Fruit fly (Drosophila melanogaster) whole organism, embryonic: ENCODE data around the gene Spn88Ea.

Experiments used
- Antp ChIP-seq: fragments of 200-800 bp; sonication (Bioruptor generic); optimal IDR thresholded peaks from 3 replicates; lab custom pipeline; 2016; ENCODE audit warnings: missing biosample characterization, missing genetic modification characterization
- Atf-2 ChIP-seq: fragments of 200-800 bp; sonication (Bioruptor generic); optimal IDR thresholded peaks from 2 replicates; lab custom pipeline; 2016; ENCODE audit warnings: missing biosample characterization, missing genetic modification characterization
- Bgb ChIP-seq: fragments of 200-800 bp; sonication (Bioruptor generic); IDR thresholded peaks from 2 replicates; pipeline ENCODE4 v1.3.6; 2022; ENCODE audit warnings: missing biosample characterization, missing genetic modification characterization; ENCODE audit not compliant: partially characterized antibody
- Bteb2 ChIP-seq: fragments of 200-800 bp; sonication (Bioruptor generic); optimal IDR thresholded peaks from 2 replicates; lab custom pipeline; 2016; ENCODE audit warnings: missing biosample characterization, missing genetic modification characterization
- CG10274 ChIP-seq: fragments of 200-800 bp; sonication (Bioruptor generic); optimal IDR thresholded peaks from 3 replicates; lab custom pipeline; 2017; ENCODE audit warnings: missing biosample characterization, mild to moderate bottlenecking, missing genetic modification characterization
- CG10979 ChIP-seq: fragments of 200-800 bp; sonication (Bioruptor generic); optimal IDR thresholded peaks from 2 replicates; lab custom pipeline; 2018; ENCODE audit warnings: missing biosample characterization, mild to moderate bottlenecking, missing genetic modification characterization, moderate library complexity
- CG11085 ChIP-seq: fragments of 200-800 bp; sonication (Bioruptor generic); IDR thresholded peaks from 2 replicates; pipeline ENCODE4 v1.3.6; 2022; ENCODE audit warnings: missing biosample characterization, missing genetic modification characterization
- CG11560 ChIP-seq: fragments of 200-800 bp; sonication (Bioruptor generic); IDR thresholded peaks from 3 replicates; pipeline ENCODE4 v1.3.6; 2022; ENCODE audit warnings: missing biosample characterization, missing genetic modification characterization
- CG12299 ChIP-seq: fragments of 200-800 bp; sonication (Bioruptor generic); optimal IDR thresholded peaks from 2 replicates; lab custom pipeline; 2018; ENCODE audit warnings: missing biosample characterization, mild to moderate bottlenecking, missing genetic modification characterization
- CG12744 ChIP-seq: fragments of 200-800 bp; sonication (Bioruptor generic); optimal IDR thresholded peaks from 2 replicates; lab custom pipeline; 2016; ENCODE audit warnings: missing biosample characterization, missing genetic modification characterization
- CG15073 ChIP-seq: fragments of 200-800 bp; sonication (Bioruptor generic); optimal IDR thresholded peaks from 2 replicates; lab custom pipeline; 2016; ENCODE audit warnings: missing biosample characterization, missing genetic modification characterization
- CG17186 ChIP-seq: fragments of 200-800 bp; sonication (Bioruptor generic); optimal IDR thresholded peaks from 3 replicates; lab custom pipeline; 2017; ENCODE audit warnings: missing biosample characterization, missing genetic modification reagents, missing genetic modification characterization
- CG2199 ChIP-seq: fragments of 200-800 bp; sonication (Bioruptor generic); IDR thresholded peaks from 3 replicates; pipeline ENCODE4 v1.3.6; 2022; ENCODE audit warnings: missing biosample characterization, missing genetic modification characterization
- CG30431 ChIP-seq: fragments of 200-800 bp; sonication (Bioruptor generic); optimal IDR thresholded peaks from 2 replicates; lab custom pipeline; 2017; ENCODE audit warnings: missing biosample characterization, missing genetic modification characterization
- CG32772 ChIP-seq: fragments of 200-800 bp; sonication (Bioruptor generic); IDR thresholded peaks from 2 replicates; pipeline ENCODE4 v1.3.6; 2022; ENCODE audit warnings: missing biosample characterization, missing genetic modification characterization
- CG4282 ChIP-seq: fragments of 200-800 bp; sonication (Bioruptor generic); optimal IDR thresholded peaks from 2 replicates; lab custom pipeline; 2016; ENCODE audit warnings: missing biosample characterization, missing genetic modification characterization
- CG4360 ChIP-seq: fragments of 200-800 bp; sonication (Bioruptor generic); IDR thresholded peaks from 2 replicates; pipeline ENCODE4 v1.3.6; 2022; ENCODE audit warnings: missing biosample characterization, missing genetic modification characterization
- CG4854 ChIP-seq: fragments of 200-800 bp; sonication (Bioruptor generic); optimal IDR thresholded peaks from 2 replicates; lab custom pipeline; 2016; ENCODE audit warnings: missing biosample characterization, missing genetic modification characterization, inconsistent platforms
- CG5245 ChIP-seq: fragments of 200-800 bp; sonication (Bioruptor generic); optimal IDR thresholded peaks from 3 replicates; lab custom pipeline; 2016; ENCODE audit warnings: missing biosample characterization, missing genetic modification characterization
- CG7271 ChIP-seq: fragments of 200-800 bp; sonication (Bioruptor generic); optimal IDR thresholded peaks from 2 replicates; lab custom pipeline; 2018; ENCODE audit warnings: missing biosample characterization, mild to moderate bottlenecking, missing genetic modification characterization, moderate library complexity
- CG7357 ChIP-seq: fragments of 200-800 bp; sonication (Bioruptor generic); IDR thresholded peaks from 3 replicates; pipeline ENCODE4 v1.3.6; 2022; ENCODE audit warnings: missing biosample characterization, missing genetic modification characterization
- CG8478 ChIP-seq: fragments of >200 bp; optimal IDR thresholded peaks from 2 replicates; lab custom pipeline; 2018
- CG9215 ChIP-seq: fragments of 200-800 bp; sonication (Bioruptor generic); IDR thresholded peaks from 2 replicates; pipeline ENCODE4 v1.3.6; 2022; ENCODE audit warnings: missing biosample characterization, missing genetic modification characterization
- Dbx ChIP-seq: fragments of 200-800 bp; sonication (Bioruptor generic); IDR thresholded peaks from 3 replicates; pipeline ENCODE4 v1.3.6; 2022; ENCODE audit warnings: missing biosample characterization, missing genetic modification characterization
- Deaf1 ChIP-seq: fragments of 200-800 bp; optimal IDR thresholded peaks from 3 replicates; lab custom pipeline; 2019; ENCODE audit warnings: missing biosample characterization, mild to moderate bottlenecking, missing genetic modification characterization, moderate library complexity
- Ets65A ChIP-seq: fragments of 200-800 bp; sonication (Bioruptor generic); peaks from one replicate; lab custom pipeline; 2016; ENCODE audit warnings: missing biosample characterization, missing genetic modification characterization
- HLH3B ChIP-seq: fragments of 200-800 bp; sonication (Bioruptor generic); IDR thresholded peaks from 2 replicates; pipeline ENCODE4 v1.3.6; 2022; ENCODE audit warnings: missing biosample characterization, missing genetic modification characterization
- HmgZ ChIP-seq: fragments of 200-800 bp; sonication (Bioruptor generic); optimal IDR thresholded peaks from 2 replicates; lab custom pipeline; 2018; ENCODE audit warnings: missing biosample characterization, mild to moderate bottlenecking, missing genetic modification characterization
- Hsf ChIP-seq: fragments of 200-800 bp; sonication (Bioruptor generic); optimal IDR thresholded peaks from 3 replicates; lab custom pipeline; 2016; ENCODE audit warnings: missing biosample characterization, missing genetic modification characterization
- Mrtf ChIP-seq: fragments of 200-800 bp; sonication (Bioruptor generic); IDR thresholded peaks from 3 replicates; pipeline ENCODE4 v1.3.6; 2022; ENCODE audit warnings: missing biosample characterization, missing genetic modification characterization
- Side ChIP-seq: fragments of 200-800 bp; sonication (Bioruptor generic); optimal IDR thresholded peaks from 2 replicates; lab custom pipeline; 2016; ENCODE audit warnings: missing biosample characterization, missing genetic modification characterization
- Sry-β ChIP-seq: fragments of 200-800 bp; sonication (Bioruptor generic); optimal IDR thresholded peaks from 2 replicates; lab custom pipeline; 2018; ENCODE audit warnings: missing biosample characterization, mild to moderate bottlenecking, missing genetic modification characterization, moderate library complexity
- cato ChIP-seq: fragments of 200-800 bp; sonication (Bioruptor generic); optimal IDR thresholded peaks from 2 replicates; lab custom pipeline; 2016; ENCODE audit warnings: missing biosample characterization, missing genetic modification characterization, borderline replicate concordance
- chn ChIP-seq: fragments of 200-800 bp; sonication (Bioruptor generic); optimal IDR thresholded peaks from 2 replicates; lab custom pipeline; 2016; ENCODE audit warnings: missing biosample characterization, missing genetic modification characterization
- danr ChIP-seq: fragments of 200-800 bp; sonication (Bioruptor generic); IDR thresholded peaks from 2 replicates; pipeline ENCODE4 v1.3.6; 2022; ENCODE audit warnings: missing biosample characterization, missing genetic modification characterization
- dm ChIP-seq: fragments of 200-800 bp; sonication (Bioruptor generic); optimal IDR thresholded peaks from 3 replicates; lab custom pipeline; 2016; ENCODE audit warnings: missing biosample characterization, missing genetic modification characterization
- gcm ChIP-seq: fragments of 200-800 bp; sonication (Bioruptor generic); optimal IDR thresholded peaks from 2 replicates; lab custom pipeline; 2019; ENCODE audit warnings: missing biosample characterization, mild to moderate bottlenecking, missing genetic modification characterization, moderate library complexity
- hbn ChIP-seq: fragments of 200-800 bp; sonication (Bioruptor generic); IDR thresholded peaks from 2 replicates; pipeline ENCODE4 v1.3.6; 2022; ENCODE audit warnings: missing biosample characterization, missing genetic modification characterization; ENCODE audit not compliant: partially characterized antibody
- inv ChIP-seq: fragments of 200-800 bp; sonication (Bioruptor generic); IDR thresholded peaks from 2 replicates; pipeline ENCODE4 v1.3.6; 2022; ENCODE audit warnings: missing biosample characterization, missing genetic modification characterization; ENCODE audit not compliant: partially characterized antibody
- knrl ChIP-seq: fragments of 200-800 bp; sonication (Bioruptor generic); IDR thresholded peaks from 3 replicates; pipeline ENCODE4 v1.3.6; 2022; ENCODE audit warnings: missing biosample characterization, missing genetic modification characterization; ENCODE audit not compliant: partially characterized antibody
- lbe ChIP-seq: fragments of 200-800 bp; sonication (Bioruptor generic); optimal IDR thresholded peaks from 2 replicates; lab custom pipeline; 2016; ENCODE audit warnings: missing biosample characterization, mild to moderate bottlenecking, missing genetic modification characterization
- nau ChIP-seq: fragments of 200-800 bp; sonication (Bioruptor generic); optimal IDR thresholded peaks from 3 replicates; lab custom pipeline; 2017; ENCODE audit warnings: missing biosample characterization, mild to moderate bottlenecking, missing genetic modification characterization, missing genetic modification reagents
- pan ChIP-seq, 4 experiments: fragments of >200 bp in 3 of 4; fragments of 200-800 bp in 1 of 4; sonication (Bioruptor generic) in 1 of 4; optimal IDR thresholded peaks in 3 of 4; IDR thresholded peaks in 1 of 4; 2 replicates each; pipeline versions ENCODE4 v1.3.6 to Lab custom; 2017 to 2022; ENCODE audit warnings: missing biosample characterization in 2 of 4, missing genetic modification characterization in 2 of 4, mixed read lengths in 1 of 4
- pita ChIP-seq: fragments of 200-800 bp; sonication (Bioruptor generic); optimal IDR thresholded peaks from 2 replicates; lab custom pipeline; 2017; ENCODE audit warnings: missing biosample characterization, mild to moderate bottlenecking, missing genetic modification characterization
- seq ChIP-seq: fragments of 200-800 bp; sonication (Bioruptor generic); IDR thresholded peaks from 2 replicates; pipeline ENCODE4 v1.3.6; 2022; ENCODE audit warnings: missing biosample characterization, missing genetic modification characterization
- sna ChIP-seq: fragments of 200-800 bp; sonication (Bioruptor generic); IDR thresholded peaks from 2 replicates; pipeline ENCODE4 v1.3.6; 2022; ENCODE audit warnings: missing biosample characterization, missing genetic modification characterization; ENCODE audit not compliant: partially characterized antibody
- vvl ChIP-seq: fragments of 200-800 bp; sonication (Bioruptor generic); IDR thresholded peaks from 2 replicates; pipeline ENCODE4 v1.3.6; 2022; ENCODE audit warnings: missing biosample characterization, missing genetic modification characterization
- wdn ChIP-seq: fragments of 200-800 bp; sonication (Bioruptor generic); IDR thresholded peaks from 2 replicates; pipeline ENCODE4 v1.3.6; 2022; ENCODE audit warnings: missing biosample characterization, missing genetic modification characterization
- yki ChIP-seq: fragments of >200 bp; optimal IDR thresholded peaks from 3 replicates; lab custom pipeline; 2018

The Spn88Ea gene

DNA sequence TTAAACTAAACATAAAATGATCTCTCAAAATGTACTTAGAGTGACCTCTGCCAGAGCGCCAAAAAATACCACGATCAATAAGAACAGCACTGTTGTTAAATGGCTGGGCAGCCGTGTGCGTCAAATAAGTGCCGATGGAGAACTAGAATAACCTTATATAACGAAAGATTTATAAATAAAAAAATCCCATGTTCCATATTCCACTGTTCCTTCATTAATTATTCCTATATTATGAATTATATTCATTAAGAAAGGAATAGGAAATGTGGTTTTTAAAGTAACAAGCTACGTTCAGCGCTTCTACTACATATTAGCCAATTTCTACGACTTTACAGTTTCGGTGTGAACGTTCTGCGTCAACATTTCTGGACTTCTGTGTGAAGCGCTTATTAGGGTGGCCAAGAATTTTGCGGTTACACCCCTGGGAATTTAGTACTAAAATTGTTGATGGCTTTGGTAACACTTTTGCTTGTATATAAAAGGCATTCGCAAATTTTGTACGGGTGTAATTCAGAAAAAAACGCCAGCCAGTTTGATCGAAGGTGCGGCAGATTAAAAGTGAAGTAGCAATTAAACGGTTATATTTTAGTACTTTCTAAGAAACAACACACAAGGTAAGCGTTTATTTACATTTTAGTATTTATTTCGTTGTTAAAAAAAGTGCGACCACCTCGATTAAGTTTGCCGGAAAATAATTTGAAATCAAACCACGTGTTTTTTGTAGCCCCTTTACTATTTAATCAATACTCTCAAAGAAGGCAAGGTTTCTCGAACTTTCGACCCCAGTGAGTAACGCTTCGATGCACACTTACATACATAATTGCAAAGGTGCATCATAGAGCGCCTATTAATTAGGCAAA, 36.2 kb upstream of the Spn88Ea start, which contains the start of the genes tefu and Hsc70-4 (continued):
- TF ChIP-seq CG11560 (tag; lab: Robert Waterston, UW) (peak; percentile 27; the same call in 1 of the 3 replicates), CG7357 (peak; percentile 99), CG4854 (GFP tag; lab: Kevin White, UChicago) (peak; percentile 53), Ets65A (GFP tag; lab: Kevin White, UChicago) (peak; percentile 98), hbn (no peak), sna (GFP tag; lab: Robert Waterston, UW) (no peak), chn (GFP tag; lab: Kevin White, UChicago) (peak; percentile 82), dm (peak; percentile 61), CG2199 (GFP tag; lab: Robert Waterston, UW) (peak; percentile 64; the same call in 2 of the 3 replicates), CG4360 (GFP tag; lab: Robert Waterston, UW) (no peak), inv (GFP tag; lab: Robert Waterston, UW) (no peak), Side (GFP tag; lab: Kevin White, UChicago) (peak; percentile 14), CG7271 (tag; lab: Kevin White, UChicago) (peak; percentile 59), CG9215 (GFP tag; lab: Robert Waterston, UW) (peak; percentile 81), CG12299 (tag; lab: Kevin White, UChicago) (peak; percentile 27), nau (no peak), CG12744 (GFP tag; lab: Kevin White, UChicago) (peak; percentile 13), Bgb (GFP tag; lab: Robert Waterston, UW) (peak; percentile 28; the same call in 1 of the 2 replicates), Bteb2 (GFP tag; lab: Kevin White, UChicago) (peak; percentile 61), Dbx (peak; percentile 74), Hsf (GFP tag; lab: Kevin White, UChicago) (peak; percentile 78), CG10274 (GFP tag; lab: Kevin White, UChicago) (peak; percentile 23), CG10979 (peak; percentile 57), Deaf1 (tag; lab: Kevin White, UChicago) (no peak), CG4282 (GFP tag; lab: Kevin White, UChicago) (no peak), CG15073 (GFP tag; lab: Kevin White, UChicago) (no peak), vvl (GFP tag; lab: Robert Waterston, UW) (peak; percentile 80), pan (optimal IDR thresholded peaks at IDR 0.05; lab: Kevin White, UChicago) (no peak), pan (GFP tag; optimal IDR thresholded peaks at IDR 0.05 in 1 of 2, IDR thresholded peaks at IDR 0.05 in 1 of 2) (peak in 1 of 2 experiments; percentile 76), pita (GFP tag; lab: Kevin White, UChicago) (no peak), HLH3B (GFP tag; lab: Robert Waterston, UW) (peak; percentile 65; the same call in 1 of the 2 replicates), CG11085 (GFP tag; lab: Robert Waterston, UW) (peak; percentile 78), HmgZ (peak; percentile 64), Antp (GFP tag; lab: Kevin White, UChicago) (peak; percentile 69), danr (GFP tag; lab: Robert Waterston, UW) (peak; percentile 70; the same call in 1 of the 2 replicates), Atf-2 (GFP tag; lab: Kevin White, UChicago) (peak; percentile 63), wdn (GFP tag; lab: Robert Waterston, UW) (peak; percentile 62; the same call in 1 of the 2 replicates), lbe (GFP tag; lab: Kevin White, UChicago) (no peak), CG30431 (peak; percentile 80), seq (GFP tag; lab: Robert Waterston, UW) (peak; percentile 63), knrl (GFP tag; lab: Robert Waterston, UW) (peak; percentile 39; the same call in 1 of the 3 replicates), yki (no peak), CG17186 (GFP tag; lab: Kevin White, UChicago) (peak; percentile 89), cato (peak; percentile 37), gcm (GFP tag; lab: Kevin White, UChicago) (no peak), CG32772 (GFP tag; lab: Robert Waterston, UW) (peak; percentile 76), Sry-β (GFP tag; lab: Kevin White, UChicago) (peak; percentile 62), CG8478 (lab: Kevin White, UChicago) (no peak), Mrtf (GFP tag; lab: Robert Waterston, UW) (peak; percentile 83), CG5245 (GFP tag; lab: Kevin White, UChicago) (peak; percentile 46)
